Worm (Caenorhabditis elegans) whole organism, early embryonic: ENCODE data around the gene C27A7.3.

Experiments used
- ama-1 ChIP-seq: fragments of 150-350 bp; optimal IDR thresholded peaks from 2 replicates; lab custom pipeline; 2014
- ceh-13 ChIP-seq: fragments of 200-800 bp; sonication (Bioruptor generic); optimal IDR thresholded peaks from 2 replicates; lab custom pipeline; 2018; ENCODE audit warnings: mild to moderate bottlenecking, missing genetic modification characterization, missing compliant biosample characterization
- scrt-1 ChIP-seq: fragments of 200-800 bp; sonication (Bioruptor generic); IDR thresholded peaks from 2 replicates; pipeline ENCODE4 v1.3.6; 2022; ENCODE audit warnings: missing genetic modification characterization, missing compliant biosample characterization

DNA sequence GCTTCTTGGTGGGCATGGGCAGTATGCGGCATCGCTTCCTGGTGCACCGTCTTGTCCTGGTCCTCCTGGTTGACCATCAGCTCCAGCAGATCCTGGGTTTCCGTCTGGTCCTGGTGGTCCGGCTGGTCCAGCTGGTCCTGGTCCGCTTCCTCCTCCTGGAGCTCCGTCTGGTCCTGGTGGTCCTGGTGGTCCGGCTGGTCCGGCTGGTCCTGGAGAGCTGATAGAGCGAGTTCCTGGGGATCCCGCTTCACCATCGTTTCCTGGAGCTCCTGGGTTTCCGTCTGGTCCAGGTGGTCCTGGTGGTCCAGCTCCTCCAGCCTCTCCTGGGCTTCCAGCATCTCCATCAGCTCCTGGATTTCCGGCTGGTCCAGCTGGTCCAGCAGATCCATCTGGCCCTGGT is 26.3 kb downstream of the C27A7.3 start:
- TF ChIP-seq ceh-13 (no peak), ama-1 (lab: Kevin White, UChicago) (no peak), scrt-1 (no peak)
